Worm (Caenorhabditis elegans) whole organism, young adult: ENCODE measurements around the gene F43G6.16.

Experiments
- B0261.1 ChIP-seq: sonication (generic microtip); optimal IDR thresholded peaks from 2 replicates; lab custom pipeline; 2016; ENCODE audit warnings: mild to moderate bottlenecking, missing genetic modification characterization, moderate library complexity, missing compliant biosample characterization
- aptf-3 ChIP-seq: fragments of 200-800 bp; sonication (Bioruptor generic); IDR thresholded peaks from 2 replicates; pipeline ENCODE4 v1.3.6; 2022; ENCODE audit warnings: missing genetic modification characterization, missing compliant biosample characterization
- ceh-79 ChIP-seq: sonication (generic microtip); optimal IDR thresholded peaks from 2 replicates; lab custom pipeline; 2017; ENCODE audit warnings: mild to moderate bottlenecking, missing genetic modification characterization, missing compliant biosample characterization
- ekl-4 ChIP-seq: fragments of 200-800 bp; sonication (Bioruptor generic); IDR thresholded peaks from 2 replicates; pipeline ENCODE4 v1.3.6; 2022; ENCODE audit warnings: missing genetic modification reagents, missing genetic modification characterization, missing compliant biosample characterization
- lsy-27 ChIP-seq: sonication (generic microtip); optimal IDR thresholded peaks from 2 replicates; lab custom pipeline; 2017; ENCODE audit warnings: missing genetic modification characterization, mild to moderate bottlenecking, missing compliant biosample characterization, antibody characterized with exemption, missing genotype, borderline replicate concordance; ENCODE audit not compliant: insufficient read depth
- madf-6 ChIP-seq: fragments of 200-800 bp; sonication (Bioruptor generic); IDR thresholded peaks from 2 replicates; pipeline ENCODE4 v1.3.6; 2022; ENCODE audit warnings: missing genetic modification reagents, missing genetic modification characterization, missing compliant biosample characterization
- mel-28 ChIP-seq: sonication (generic microtip); optimal IDR thresholded peaks from 2 replicates; lab custom pipeline; 2016; ENCODE audit warnings: borderline replicate concordance, mild to moderate bottlenecking, missing genetic modification characterization, missing compliant biosample characterization
- nfya-1 ChIP-seq: sonication (generic microtip); optimal IDR thresholded peaks from 2 replicates; lab custom pipeline; 2017; ENCODE audit warnings: antibody characterized with exemption, missing compliant biosample characterization, missing genetic modification characterization, borderline replicate concordance; ENCODE audit not compliant: insufficient read depth
- nfyb-1 ChIP-seq: fragments of 200-800 bp; sonication (Bioruptor generic); IDR thresholded peaks from 2 replicates; pipeline ENCODE4 v1.3.6; 2022; ENCODE audit warnings: missing genetic modification reagents, missing genetic modification characterization, missing compliant biosample characterization
- rcor-1 ChIP-seq: fragments of 200-800 bp; sonication (Bioruptor generic); IDR thresholded peaks from 2 replicates; pipeline ENCODE4 v1.3.6; 2022; ENCODE audit warnings: missing genetic modification reagents, missing genetic modification characterization, missing compliant biosample characterization
- sea-2 ChIP-seq: fragments of 200-800 bp; sonication (Bioruptor generic); IDR thresholded peaks from 2 replicates; pipeline ENCODE4 v1.3.6; 2022; ENCODE audit warnings: missing genetic modification characterization, missing compliant biosample characterization
- snpc-4 ChIP-seq, 5 experiments: fragments of 150-350 bp in 1 of 5; sonication (generic microtip) in 4 of 5; optimal IDR thresholded peaks; 2 replicates each; lab custom pipeline; 2014 to 2018; ENCODE audit warnings: missing genetic modification characterization in 5 of 5, missing biosample characterization in 3 of 5, antibody characterized with exemption in 2 of 5, mild to moderate bottlenecking in 2 of 5, missing compliant biosample characterization in 2 of 5, missing genotype in 2 of 5, moderate library complexity in 2 of 5, missing genetic modification reagents in 1 of 5
- ztf-3 ChIP-seq: fragments of 200-800 bp; sonication (Bioruptor generic); optimal IDR thresholded peaks from 2 replicates; lab custom pipeline; 2018; ENCODE audit warnings: mild to moderate bottlenecking, missing genetic modification characterization, missing compliant biosample characterization

DNA sequence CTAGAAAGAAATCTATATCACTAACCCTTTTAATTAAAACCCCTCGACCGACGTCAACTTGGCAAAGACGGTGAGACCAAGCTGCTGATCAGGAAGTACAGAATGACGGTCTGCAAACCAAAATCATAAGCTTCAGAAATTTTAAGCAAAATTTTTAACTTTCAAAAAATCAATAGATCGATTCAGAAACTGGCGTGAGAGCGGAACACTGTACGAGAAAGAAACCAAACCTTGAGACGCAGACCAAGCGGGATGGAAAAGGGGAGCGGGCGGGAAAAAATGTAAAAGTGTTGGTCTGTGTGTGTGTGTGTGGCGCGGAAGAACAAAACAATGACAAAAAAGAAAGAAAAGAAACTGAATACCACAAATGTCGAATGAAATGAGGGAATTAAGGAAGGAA is 33.9 kb downstream of the F43G6.16 start, which contains the start of the genes F44E5.17 and gpb-1:
- TF ChIP-seq lsy-27 (tag; lab: Kevin White, UChicago), result no peak
- TF ChIP-seq rcor-1 (GFP tag; lab: Robert Waterston, UW), result no peak
- TF ChIP-seq sea-2 (GFP tag; lab: Robert Waterston, UW), result no peak
- no peak for TF ChIP-seq madf-6 (GFP tag; lab: Robert Waterston, UW)
- TF ChIP-seq ztf-3 (GFP tag; lab: Kevin White, UChicago), result no peak
- TF ChIP-seq aptf-3 (GFP tag; lab: Robert Waterston, UW), result no peak
- no peak for TF ChIP-seq ekl-4 (GFP tag; lab: Robert Waterston, UW)
- no peak for TF ChIP-seq mel-28
- no peak for TF ChIP-seq nfya-1 (tag; lab: Kevin White, UChicago)
- TF ChIP-seq nfyb-1, result no peak
- TF ChIP-seq ceh-79, result no peak
- no peak for TF ChIP-seq snpc-4 (GFP tag; optimal IDR thresholded peaks at IDR 0.05; lab: Kevin White, UChicago)
- no peak for TF ChIP-seq snpc-4 (tag; optimal IDR thresholded peaks at IDR 0.05; lab: Kevin White, UChicago)
- no peak for TF ChIP-seq B0261.1 (tag; lab: Kevin White, UChicago)
